Worm (Caenorhabditis elegans) whole organism, early embryonic: ENCODE results near the gene C34E10.10.

Experiments
- flt-1 ChIP-seq: fragments of 200-800 bp; sonication (Bioruptor generic); IDR thresholded peaks from 2 replicates; pipeline ENCODE4 v1.3.6; 2022; ENCODE audit warnings: missing genetic modification characterization, missing compliant biosample characterization
- tbx-11 ChIP-seq: fragments of 200-800 bp; sonication (Bioruptor generic); IDR thresholded peaks from 2 replicates; pipeline ENCODE4 v1.3.6; 2022; ENCODE audit warnings: missing genetic modification characterization, missing compliant biosample characterization

- TF ChIP-seq tbx-11 (GFP tag; lab: Robert Waterston, UW) (no peak), flt-1 (GFP tag; lab: Robert Waterston, UW) (no peak)
These were observed 9.0 kb downstream of the C34E10.10 start, which contains the start of gene ZC155.2 for ce11 chrIII:5218687-5219086.
